Fruit fly (Drosophila melanogaster) whole organism: Measurements from ENCODE around the gene CG43219.

Source experiments
- CG8478 ChIP-seq: fragments of >200 bp; optimal IDR thresholded peaks from 2 replicates; lab custom pipeline; 2018; ENCODE audit warnings: inconsistent platforms
- Dll ChIP-seq: fragments of >200 bp; optimal IDR thresholded peaks from 2 replicates; lab custom pipeline; 2017
- EcR ChIP-seq, 2 experiments: fragments of >200 bp; optimal IDR thresholded peaks; 2 replicates each; lab custom pipeline; 2017; ENCODE audit warnings: missing biosample characterization in 2 of 2, missing genetic modification characterization in 2 of 2, missing genetic modification reagents in 2 of 2
- pan ChIP-seq: fragments of >200 bp; optimal IDR thresholded peaks from 2 replicates; lab custom pipeline; 2017
- psq ChIP-seq: fragments of >200 bp; optimal IDR thresholded peaks from 2 replicates; lab custom pipeline; 2017
- usp ChIP-seq: fragments of >200 bp; optimal IDR thresholded peaks from 2 replicates; lab custom pipeline; 2017; ENCODE audit warnings: missing biosample characterization, missing genetic modification characterization, mixed read lengths

Gene CG43219

DNA sequence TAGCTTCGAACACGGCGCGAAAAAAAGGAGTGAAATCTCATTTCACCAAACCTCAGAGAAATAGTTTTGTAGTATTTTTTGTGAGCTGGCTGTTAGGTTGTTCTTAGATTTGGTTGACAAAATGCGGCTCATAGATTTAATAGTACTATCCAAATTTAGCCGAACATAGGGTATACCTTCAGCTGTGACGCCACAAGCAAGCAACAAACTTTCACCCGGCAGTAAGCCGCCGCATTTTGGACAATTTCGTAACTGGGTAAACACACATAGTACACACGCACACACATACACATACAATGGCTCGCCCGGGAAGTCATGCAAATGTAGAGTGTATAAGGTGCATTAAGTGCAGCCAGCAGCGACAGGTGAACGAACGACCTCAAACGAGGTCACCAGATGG, 39.1 kb downstream of the CG43219 start:
- TF ChIP-seq EcR (GFP tag; optimal IDR thresholded peaks at IDR 0.05; lab: Kevin White, UChicago) (peak in 1 of 2 experiments; percentile 62), usp (GFP tag; lab: Kevin White, UChicago) (no peak)

DNA sequence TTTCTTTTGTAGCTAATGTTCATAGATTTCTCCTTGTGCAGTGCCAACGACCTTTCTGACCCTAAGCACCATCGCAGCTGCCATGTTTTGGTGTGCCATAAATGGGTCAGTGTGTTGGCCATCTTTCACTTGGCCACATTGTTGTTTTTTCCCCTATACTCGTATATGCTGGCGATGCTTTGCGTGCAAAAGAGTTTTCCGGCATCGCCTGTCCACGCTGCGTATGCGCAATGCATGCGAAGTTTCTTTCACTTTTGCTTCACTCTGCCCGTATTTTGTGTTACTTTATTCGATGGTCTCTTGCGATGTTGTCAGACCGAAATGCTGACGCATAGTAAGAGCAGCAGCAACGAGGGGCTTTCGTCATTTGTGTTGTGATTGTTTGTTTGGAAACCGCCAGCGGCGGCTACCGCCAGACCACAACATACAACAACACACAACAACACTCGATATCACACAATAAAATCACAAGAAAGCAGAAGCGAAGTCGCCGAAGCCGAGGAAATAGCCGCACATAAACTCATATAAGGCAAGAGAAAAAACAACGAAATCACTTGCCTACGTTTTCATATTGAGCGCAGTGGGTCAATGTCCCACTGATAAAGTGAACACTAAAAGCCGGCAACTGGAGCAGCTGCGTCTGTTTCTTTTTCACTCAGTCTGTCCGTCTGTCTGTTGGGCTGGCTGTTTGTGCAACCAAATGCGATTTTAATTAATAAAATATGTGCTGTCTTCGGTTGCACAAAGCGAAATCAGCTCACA, 41.4 kb downstream of the CG43219 start:
- TF ChIP-seq CG8478 (lab: Kevin White, UChicago) (no peak), EcR (GFP tag; optimal IDR thresholded peaks at IDR 0.05; lab: Kevin White, UChicago) (peak in 1 of 2 experiments; percentile 17)

DNA sequence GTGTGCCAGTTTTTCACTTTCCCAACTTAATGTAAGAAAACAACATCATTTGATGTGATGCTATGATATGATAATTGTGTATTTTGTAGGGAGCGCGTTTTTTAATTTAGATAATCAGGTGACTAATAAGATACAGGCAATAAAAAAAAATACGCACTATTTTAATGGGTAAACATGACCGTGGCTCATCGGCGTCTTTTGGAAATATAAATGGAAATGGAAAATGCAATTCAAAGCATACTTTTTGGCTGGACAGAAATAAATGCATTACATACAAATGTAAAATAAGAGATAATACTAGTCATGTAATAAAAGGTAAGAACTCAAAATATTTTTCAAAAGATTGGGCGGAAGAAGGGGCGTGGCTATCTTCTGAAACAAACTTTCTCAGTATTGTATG, 42.2 kb downstream of the CG43219 start:
- TF ChIP-seq pan (lab: Kevin White, UChicago), result no peak
- TF ChIP-seq CG8478 (lab: Kevin White, UChicago), result no peak
- no peak for TF ChIP-seq usp (GFP tag; lab: Kevin White, UChicago)

DNA sequence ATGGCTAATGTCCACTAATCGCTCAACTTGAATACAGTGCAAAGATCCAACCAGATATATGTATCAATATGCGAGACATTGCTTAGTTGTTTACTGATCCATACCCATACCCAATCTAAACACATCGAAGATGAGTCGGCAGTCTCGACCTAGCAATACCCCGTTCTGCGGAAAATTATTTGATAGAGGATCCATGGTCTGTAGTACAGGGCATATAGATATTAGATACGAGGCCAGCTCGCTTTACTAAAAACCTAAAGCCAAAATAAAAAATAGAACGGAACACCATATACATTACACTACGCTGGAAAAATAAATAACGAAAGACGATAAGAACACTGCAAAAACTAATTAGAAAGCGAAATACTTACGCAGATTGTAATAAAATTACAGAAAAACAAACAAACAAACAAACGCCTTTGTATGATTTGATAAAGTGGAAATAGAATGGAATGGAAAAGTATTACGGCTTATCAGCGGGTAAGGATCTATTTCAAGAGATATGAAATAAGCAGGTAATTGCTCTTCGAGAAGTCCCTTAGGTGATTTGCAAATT, 46.0 kb downstream of the CG43219 start:
- TF ChIP-seq Dll, result no peak
- no peak for TF ChIP-seq usp (GFP tag; lab: Kevin White, UChicago)
- no peak for TF ChIP-seq CG8478 (lab: Kevin White, UChicago)
- TF ChIP-seq pan (lab: Kevin White, UChicago), result no peak
- TF ChIP-seq psq, result no peak
- no peak for TF ChIP-seq EcR (GFP tag; optimal IDR thresholded peaks at IDR 0.05; lab: Kevin White, UChicago)

DNA sequence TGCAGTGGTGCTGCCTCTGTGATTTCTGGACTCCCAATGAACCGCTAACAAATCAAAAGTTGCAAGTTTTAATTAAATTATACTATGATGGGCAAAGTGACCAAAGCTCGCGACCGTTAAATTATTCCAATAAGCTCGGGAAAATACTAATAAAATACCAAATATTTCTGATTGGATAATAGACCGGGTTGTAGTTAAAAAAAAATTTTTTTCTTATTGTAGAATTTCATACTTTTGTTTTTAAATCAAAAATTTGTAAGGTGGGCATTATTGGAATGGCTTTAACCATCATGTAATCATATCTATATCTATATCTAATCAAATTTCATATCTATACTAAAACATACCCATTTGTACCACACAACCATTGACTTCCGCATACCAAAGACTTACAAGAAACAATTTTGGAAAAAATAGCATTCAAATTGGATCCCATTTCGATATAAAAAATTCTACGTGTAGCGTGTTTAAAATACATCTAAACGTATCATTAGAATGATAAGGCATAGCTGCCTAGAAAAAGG, 47.7 kb downstream of the CG43219 start, which contains the start of gene CG9391:
Gene CG9391, minus strand, starts transcription at position 474 of the 524 bp plus-strand sequence.
- TF ChIP-seq CG8478 (lab: Kevin White, UChicago) (no peak), psq (no peak), EcR (GFP tag; optimal IDR thresholded peaks at IDR 0.05; lab: Kevin White, UChicago) (no peak), pan (lab: Kevin White, UChicago) (no peak), usp (GFP tag; lab: Kevin White, UChicago) (no peak), Dll (no peak)

DNA sequence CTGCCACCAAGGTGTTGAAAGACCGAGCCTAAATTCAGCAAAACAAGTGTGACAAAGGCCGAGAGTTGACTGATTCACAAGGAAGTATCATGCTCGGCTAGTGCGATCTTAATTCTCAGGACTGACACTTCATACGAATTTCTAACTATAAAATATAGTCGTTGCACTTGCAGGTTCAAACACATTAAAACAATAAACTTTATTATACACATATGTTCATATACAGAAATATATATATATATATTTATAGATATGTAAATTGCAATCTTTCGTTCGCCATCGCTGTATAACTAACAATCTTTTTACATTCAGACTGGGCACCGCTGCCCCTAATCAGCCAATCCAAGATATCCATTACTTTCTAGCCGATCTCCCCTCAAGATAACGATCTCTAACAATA, 50.3 kb downstream of the CG43219 start, which contains the start of gene CG9389:
Gene CG9389, minus strand, starts transcription at position 101 of the 400 bp plus-strand sequence.
- TF ChIP-seq EcR (GFP tag; optimal IDR thresholded peaks at IDR 0.05; lab: Kevin White, UChicago), result no peak
